Worm (Caenorhabditis elegans): Measurements from ENCODE around the gene arr-1.

The arr-1 gene

DNA sequence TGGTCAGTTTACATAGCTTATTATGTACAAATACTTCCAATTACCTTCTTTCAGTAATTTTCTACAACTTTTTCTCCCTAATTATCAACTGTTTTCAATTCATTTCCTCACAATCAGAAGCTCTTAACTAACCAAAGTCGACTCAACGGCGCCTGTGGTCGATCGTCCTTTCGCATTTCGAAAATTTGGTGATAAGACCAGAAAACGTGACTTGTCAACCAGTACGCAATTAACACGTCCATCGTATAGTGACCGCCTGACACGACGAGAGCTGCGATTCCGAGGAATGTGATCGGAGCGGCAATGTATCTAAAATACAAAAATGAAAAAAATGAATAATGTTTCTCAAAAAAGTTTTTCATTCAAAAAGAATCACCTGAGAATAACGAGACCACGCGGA lies 4.9 kb upstream of the arr-1 start:
- TF ChIP-seq dao-5 (tag; optimal IDR thresholded peaks at IDR 0.05) (no peak), W03F9.2 (tag; optimal IDR thresholded peaks at IDR 0.05) (no peak), him-1 (tag; optimal IDR thresholded peaks at IDR 0.05) (no peak)

DNA sequence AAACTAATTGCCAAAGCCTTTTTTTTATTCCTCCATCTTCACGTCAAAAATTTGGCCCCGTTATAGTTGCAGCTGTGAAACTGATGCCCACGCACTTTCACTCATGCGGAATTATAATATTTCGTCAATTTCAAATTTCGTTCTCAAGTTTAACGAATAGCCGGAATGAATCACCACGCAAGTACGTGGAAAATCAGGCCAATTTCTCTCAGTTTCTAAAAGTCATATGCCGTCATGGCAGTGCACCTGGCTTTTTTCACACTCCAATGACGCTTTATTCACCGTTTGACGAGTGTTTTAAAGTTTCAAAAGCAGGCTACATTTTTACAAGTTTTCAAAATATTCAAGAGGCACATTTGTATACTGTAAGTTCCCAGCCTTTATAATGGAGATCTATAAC lies 2.7 kb upstream of the arr-1 start:
- TF ChIP-seq dao-5 (tag; optimal IDR thresholded peaks at IDR 0.05) (no peak), him-1 (tag; optimal IDR thresholded peaks at IDR 0.05) (no peak), W03F9.2 (tag; optimal IDR thresholded peaks at IDR 0.05) (no peak)

ce11 chrX:948783-949182 lies 1.8 kb upstream of the arr-1 start, which contains the start of gene sms-2:
Gene sms-2 (minus strand): TSS chrX:948883.
- TF ChIP-seq W03F9.2 (tag; optimal IDR thresholded peaks at IDR 0.05) (no peak), him-1 (tag; optimal IDR thresholded peaks at IDR 0.05) (no peak), dao-5 (tag; optimal IDR thresholded peaks at IDR 0.05) (no peak)

ce11 chrX:949466-949865 lies 1.1 kb upstream of the arr-1 start:
- TF ChIP-seq him-1 (tag; optimal IDR thresholded peaks at IDR 0.05), result peak; percentile 95
- TF ChIP-seq W03F9.2 (tag; optimal IDR thresholded peaks at IDR 0.05), result peak; percentile 75
- TF ChIP-seq dao-5 (tag; optimal IDR thresholded peaks at IDR 0.05), result no peak

- TF ChIP-seq dao-5 (tag; optimal IDR thresholded peaks at IDR 0.05), result no peak
- TF ChIP-seq him-1 (tag; optimal IDR thresholded peaks at IDR 0.05), result no peak
- TF ChIP-seq W03F9.2 (tag; optimal IDR thresholded peaks at IDR 0.05), result no peak
Measured at ce11 chrX:952557-953083, 2.0 kb downstream of the arr-1 start.

- TF ChIP-seq W03F9.2 (tag; optimal IDR thresholded peaks at IDR 0.05) (peak; percentile 2), him-1 (tag; optimal IDR thresholded peaks at IDR 0.05) (no peak)
Measured at ce11 chrX:954499-955061, 4.0 kb downstream of the arr-1 start, which contains the start of gene apm-3. Gene apm-3 (plus strand): TSS chrX:954975.

ce11 chrX:957581-957980 lies 7.0 kb downstream of the arr-1 start, which contains the start of gene chil-10:
Gene chil-10 (plus strand): TSS chrX:957881.
- TF ChIP-seq dao-5 (tag; optimal IDR thresholded peaks at IDR 0.05) (no peak), him-1 (tag; optimal IDR thresholded peaks at IDR 0.05) (no peak), W03F9.2 (tag; optimal IDR thresholded peaks at IDR 0.05) (no peak)

DNA sequence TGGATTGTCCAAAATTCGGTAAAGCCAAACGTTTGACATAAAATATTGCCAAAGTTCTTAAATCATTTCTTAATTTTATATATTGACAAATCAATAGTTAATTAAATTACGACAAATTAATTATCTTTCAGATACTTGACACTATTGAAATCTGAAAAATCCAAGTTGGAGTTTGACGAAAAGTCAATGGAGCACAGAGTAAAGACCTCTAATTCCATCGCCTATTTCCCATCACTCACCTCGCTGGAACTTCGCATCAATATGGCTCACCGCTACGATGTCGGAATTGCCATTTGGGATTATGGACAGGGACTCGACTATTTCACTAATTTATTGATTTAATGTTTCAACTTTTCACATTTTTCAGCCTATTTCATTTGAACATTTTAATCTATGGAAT lies 9.6 kb downstream of the arr-1 start:
- TF ChIP-seq dao-5 (tag; optimal IDR thresholded peaks at IDR 0.05), result no peak
- TF ChIP-seq him-1 (tag; optimal IDR thresholded peaks at IDR 0.05), result no peak
- no peak for TF ChIP-seq W03F9.2 (tag; optimal IDR thresholded peaks at IDR 0.05)

DNA sequence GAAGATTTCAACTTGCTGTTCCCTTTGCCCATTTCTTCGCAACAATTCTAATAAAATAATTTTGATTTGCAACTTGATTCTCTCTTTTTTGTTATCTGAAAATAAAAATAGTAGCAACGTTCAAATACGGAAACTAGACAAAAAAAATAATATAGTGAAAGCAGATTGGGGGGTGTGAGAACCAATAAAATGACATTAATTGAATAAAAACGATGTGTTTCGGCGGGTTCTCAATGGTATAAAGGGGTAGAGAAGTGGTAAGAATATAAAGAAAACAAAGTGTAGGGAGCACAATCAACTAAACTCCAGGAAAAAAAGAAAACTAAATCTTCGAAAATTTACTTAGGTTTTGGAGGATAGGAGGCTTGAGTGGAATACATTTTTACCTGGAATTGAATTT lies 12.6 kb downstream of the arr-1 start, which contains the start of gene ncs-1:
Gene ncs-1, minus strand, starts transcription at position 101 of the 400 bp plus-strand sequence.
- TF ChIP-seq dao-5 (tag; optimal IDR thresholded peaks at IDR 0.05) (no peak), W03F9.2 (tag; optimal IDR thresholded peaks at IDR 0.05) (no peak), him-1 (tag; optimal IDR thresholded peaks at IDR 0.05) (no peak)

DNA sequence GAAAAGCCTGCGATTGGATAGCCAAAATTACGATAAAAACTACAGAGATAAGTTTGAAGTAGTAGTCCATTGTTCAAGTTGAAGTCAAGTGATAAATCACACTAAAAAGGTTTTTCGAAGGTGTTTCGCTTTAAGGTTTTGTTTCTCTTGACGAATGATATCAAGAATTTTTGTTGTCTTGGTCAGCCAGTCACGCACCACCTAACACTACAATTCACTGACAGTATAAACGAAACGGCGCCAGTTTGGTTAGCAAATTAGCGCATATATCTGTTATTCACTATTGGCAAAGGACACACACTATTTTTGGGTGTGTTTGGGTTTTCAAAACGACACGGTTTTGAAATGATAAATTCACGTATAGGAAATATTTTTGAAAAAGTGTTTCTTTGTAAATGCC lies 19.5 kb downstream of the arr-1 start, which contains the start of gene C44C1.6:
Gene C44C1.6, minus strand, starts transcription at position 199 of the 400 bp plus-strand sequence.
- TF ChIP-seq him-1 (tag; optimal IDR thresholded peaks at IDR 0.05) (no peak), W03F9.2 (tag; optimal IDR thresholded peaks at IDR 0.05) (no peak), dao-5 (tag; optimal IDR thresholded peaks at IDR 0.05) (no peak)

DNA sequence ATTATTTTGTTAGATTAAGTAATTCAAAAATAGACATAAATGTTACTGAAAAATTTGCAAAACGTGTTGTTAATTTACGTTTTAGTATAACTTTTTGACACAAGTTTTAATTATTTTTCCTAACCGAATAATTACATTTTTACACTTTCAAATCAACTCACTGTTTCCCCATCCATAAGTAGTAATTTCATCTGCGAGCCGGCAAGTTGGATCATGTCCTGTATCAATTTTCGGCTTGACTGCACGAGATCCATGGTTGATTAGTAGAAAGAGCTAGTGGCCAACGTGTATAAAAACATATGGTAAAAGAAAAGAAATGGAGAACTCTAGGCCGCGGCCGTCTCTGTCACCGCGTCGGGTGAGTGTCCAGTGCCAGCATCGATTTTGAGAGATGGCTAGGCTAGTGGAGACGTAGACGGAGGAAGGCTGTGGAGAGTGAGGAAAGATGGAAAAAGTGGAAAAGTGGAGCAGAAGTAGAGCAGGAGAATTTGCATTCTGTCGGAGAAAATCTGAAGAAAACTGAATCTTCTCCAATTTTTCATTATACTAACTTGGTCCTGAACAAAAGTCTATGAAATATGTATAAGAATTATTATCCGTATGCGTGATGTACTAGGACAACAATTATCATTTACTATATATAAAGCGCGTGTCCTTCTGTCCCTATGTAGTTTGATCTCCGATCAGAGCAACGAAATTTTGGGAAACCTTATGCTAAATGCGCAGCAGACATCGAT lies 24.1 kb downstream of the arr-1 start, which contains the start of gene vps-45:
Gene vps-45, minus strand, starts transcription at position 350 of the 737 bp plus-strand sequence.
- TF ChIP-seq him-1 (tag; optimal IDR thresholded peaks at IDR 0.05) (no peak), W03F9.2 (tag; optimal IDR thresholded peaks at IDR 0.05) (peak; percentile 41)

- no peak for TF ChIP-seq dao-5 (tag; optimal IDR thresholded peaks at IDR 0.05)
- no peak for TF ChIP-seq W03F9.2 (tag; optimal IDR thresholded peaks at IDR 0.05)
- no peak for TF ChIP-seq him-1 (tag; optimal IDR thresholded peaks at IDR 0.05)
Measured at ce11 chrX:975236-975535, 24.6 kb downstream of the arr-1 start.

ce11 chrX:977958-978686 lies 27.5 kb downstream of the arr-1 start, which contains the start of gene abhd-3.2:
Gene abhd-3.2 (minus strand): TSS chrX:978008.
- no peak for TF ChIP-seq W03F9.2 (tag; optimal IDR thresholded peaks at IDR 0.05)
